Fruit fly (Drosophila melanogaster) whole organism, embryonic: ENCODE data around the gene CG5805.

Source experiments
- Abd-B ChIP-seq: fragments of 200-800 bp; sonication (Bioruptor generic); optimal IDR thresholded peaks from 2 replicates; lab custom pipeline; 2018; ENCODE audit warnings: missing biosample characterization, mild to moderate bottlenecking, missing genetic modification characterization, moderate library complexity
- Adf1 ChIP-seq: fragments of 200-800 bp; sonication (Bioruptor generic); IDR thresholded peaks from 2 replicates; pipeline ENCODE4 v1.3.6; 2022; ENCODE audit warnings: missing biosample characterization, missing genetic modification characterization
- CG10267 ChIP-seq: fragments of 200-800 bp; sonication (Bioruptor generic); optimal IDR thresholded peaks from 2 replicates; lab custom pipeline; 2018; ENCODE audit warnings: missing biosample characterization, mild to moderate bottlenecking, missing genetic modification characterization, moderate library complexity
- CG11696 ChIP-seq: fragments of 200-800 bp; sonication (Bioruptor generic); IDR thresholded peaks from 2 replicates; pipeline ENCODE4 v1.3.6; 2022; ENCODE audit warnings: missing biosample characterization, missing genetic modification characterization
- CG13424 ChIP-seq: fragments of 200-800 bp; sonication (Bioruptor generic); optimal IDR thresholded peaks from 2 replicates; lab custom pipeline; 2019; ENCODE audit warnings: missing biosample characterization, mild to moderate bottlenecking, missing genetic modification characterization, moderate library complexity
- CG17328 ChIP-seq: fragments of 200-800 bp; sonication (Bioruptor generic); IDR thresholded peaks from 2 replicates; pipeline ENCODE4 v1.3.6; 2022; ENCODE audit warnings: missing biosample characterization, missing genetic modification characterization
- CG2678 ChIP-seq: fragments of 200-800 bp; sonication (Bioruptor generic); optimal IDR thresholded peaks from 3 replicates; lab custom pipeline; 2019; ENCODE audit warnings: missing biosample characterization, mild to moderate bottlenecking, missing genetic modification characterization, moderate library complexity
- CG30020 ChIP-seq: fragments of 200-800 bp; optimal IDR thresholded peaks from 2 replicates; lab custom pipeline; 2019; ENCODE audit warnings: missing biosample characterization, mild to moderate bottlenecking, missing genetic modification characterization, moderate library complexity
- CG30431 ChIP-seq: fragments of 200-800 bp; sonication (Bioruptor generic); optimal IDR thresholded peaks from 2 replicates; lab custom pipeline; 2017; ENCODE audit warnings: missing biosample characterization, missing genetic modification characterization
- CG3065 ChIP-seq: fragments of 200-800 bp; sonication (Bioruptor generic); optimal IDR thresholded peaks from 2 replicates; lab custom pipeline; 2016; ENCODE audit warnings: missing biosample characterization, missing genetic modification characterization
- CG31224 ChIP-seq: fragments of 200-800 bp; sonication (Bioruptor generic); IDR thresholded peaks from 2 replicates; pipeline ENCODE4 v1.3.6; 2022; ENCODE audit warnings: missing biosample characterization, missing genetic modification characterization
- CG32772 ChIP-seq: fragments of 200-800 bp; sonication (Bioruptor generic); IDR thresholded peaks from 2 replicates; pipeline ENCODE4 v1.3.6; 2022; ENCODE audit warnings: missing biosample characterization, missing genetic modification characterization
- CG42726 ChIP-seq: fragments of 200-800 bp; sonication (Bioruptor generic); IDR thresholded peaks from 2 replicates; pipeline ENCODE4 v1.3.6; 2022; ENCODE audit warnings: missing biosample characterization, missing genetic modification characterization; ENCODE audit not compliant: partially characterized antibody
- CG4360 ChIP-seq: fragments of 200-800 bp; sonication (Bioruptor generic); IDR thresholded peaks from 2 replicates; pipeline ENCODE4 v1.3.6; 2022; ENCODE audit warnings: missing biosample characterization, missing genetic modification characterization
- CG6254 ChIP-seq: fragments of 200-800 bp; sonication (Bioruptor generic); optimal IDR thresholded peaks from 3 replicates; lab custom pipeline; 2017; ENCODE audit warnings: mild to moderate bottlenecking, missing biosample characterization, missing genetic modification reagents, missing genetic modification characterization
- CG6683 ChIP-seq: fragments of 200-800 bp; sonication (Bioruptor generic); optimal IDR thresholded peaks from 2 replicates; lab custom pipeline; 2017; ENCODE audit warnings: missing biosample characterization, mild to moderate bottlenecking, missing genetic modification characterization, missing genetic modification reagents
- CG7357 ChIP-seq: fragments of 200-800 bp; sonication (Bioruptor generic); IDR thresholded peaks from 3 replicates; pipeline ENCODE4 v1.3.6; 2022; ENCODE audit warnings: missing biosample characterization, missing genetic modification characterization
- CG7839 ChIP-seq: fragments of 200-800 bp; sonication (Bioruptor generic); optimal IDR thresholded peaks from 3 replicates; lab custom pipeline; 2018; ENCODE audit warnings: missing biosample characterization, mild to moderate bottlenecking, missing genetic modification characterization, moderate library complexity
- CG9609 ChIP-seq: fragments of 200-800 bp; sonication (Bioruptor generic); optimal IDR thresholded peaks from 3 replicates; lab custom pipeline; 2016; ENCODE audit warnings: missing biosample characterization, missing genetic modification characterization
- Dll ChIP-seq: fragments of 200-800 bp; sonication (Bioruptor generic); IDR thresholded peaks from 4 replicates; pipeline ENCODE4 v1.3.6; 2022; ENCODE audit warnings: missing biosample characterization, missing genetic modification characterization; ENCODE audit not compliant: partially characterized antibody
- Gug ChIP-seq: fragments of 200-800 bp; sonication (Bioruptor generic); IDR thresholded peaks from 4 replicates; pipeline ENCODE4 v1.3.6; 2022; ENCODE audit warnings: missing biosample characterization, missing genetic modification characterization
- HLH54F ChIP-seq: fragments of 200-800 bp; sonication (Bioruptor generic); optimal IDR thresholded peaks from 3 replicates; lab custom pipeline; 2016; ENCODE audit warnings: missing biosample characterization, missing genetic modification characterization
- Hr51 ChIP-seq, 2 experiments: fragments of 200-800 bp; sonication (Bioruptor generic); optimal IDR thresholded peaks; 2 replicates in 1 of 2; 3 replicates in 1 of 2; lab custom pipeline; 2016 to 2018; ENCODE audit warnings: missing biosample characterization in 2 of 2, missing genetic modification characterization in 2 of 2, mild to moderate bottlenecking in 1 of 2, moderate library complexity in 1 of 2
- Jarid2 ChIP-seq: fragments of 200-800 bp; sonication (Bioruptor generic); optimal IDR thresholded peaks from 3 replicates; lab custom pipeline; 2017; ENCODE audit warnings: mild to moderate bottlenecking, missing biosample characterization, missing genetic modification reagents, missing genetic modification characterization
- MTF-1 ChIP-seq: fragments of 200-800 bp; sonication (Bioruptor generic); optimal IDR thresholded peaks from 2 replicates; lab custom pipeline; 2018; ENCODE audit warnings: missing biosample characterization, mild to moderate bottlenecking, missing genetic modification characterization, borderline replicate concordance
- Mrtf ChIP-seq: fragments of 200-800 bp; sonication (Bioruptor generic); IDR thresholded peaks from 3 replicates; pipeline ENCODE4 v1.3.6; 2022; ENCODE audit warnings: missing biosample characterization, missing genetic modification characterization
- NC2β ChIP-seq: fragments of 200-800 bp; sonication (Bioruptor generic); optimal IDR thresholded peaks from 2 replicates; lab custom pipeline; 2016; ENCODE audit warnings: missing biosample characterization, missing genetic modification characterization
- Pdp1 ChIP-seq, 2 experiments: fragments of 200-800 bp; sonication (Bioruptor generic); optimal IDR thresholded peaks; 3 replicates each; lab custom pipeline; 2016; ENCODE audit warnings: missing biosample characterization in 2 of 2, missing genetic modification characterization in 2 of 2, mild to moderate bottlenecking in 1 of 2, moderate library complexity in 1 of 2
- Sry-δ ChIP-seq: fragments of 200-800 bp; sonication (Bioruptor generic); optimal IDR thresholded peaks from 2 replicates; lab custom pipeline; 2016; ENCODE audit warnings: missing biosample characterization, missing genetic modification characterization
- Taf1 ChIP-seq: fragments of 200-800 bp; sonication (Bioruptor generic); IDR thresholded peaks from 2 replicates; pipeline ENCODE4 v1.3.6; 2022; ENCODE audit warnings: missing biosample characterization, missing genetic modification characterization
- Trl ChIP-seq, 3 experiments: fragments of >200 bp in 2 of 3; fragments of 200-800 bp in 1 of 3; sonication (Bioruptor generic) in 1 of 3; optimal IDR thresholded peaks; 2 replicates in 1 of 3; 3 replicates in 2 of 3; lab custom pipeline; 2016 to 2017; ENCODE audit warnings: missing biosample characterization in 1 of 3, missing genetic modification characterization in 1 of 3
- btn ChIP-seq: fragments of 200-800 bp; sonication (Bioruptor generic); optimal IDR thresholded peaks from 2 replicates; lab custom pipeline; 2016; ENCODE audit warnings: missing biosample characterization, missing genetic modification characterization
- chif ChIP-seq, 2 experiments: fragments of 200-800 bp; sonication (Bioruptor generic); optimal IDR thresholded peaks; 3 replicates each; lab custom pipeline; 2016; ENCODE audit warnings: missing biosample characterization in 2 of 2, missing genetic modification characterization in 2 of 2
- chm ChIP-seq: fragments of 200-800 bp; sonication (Bioruptor generic); IDR thresholded peaks from 2 replicates; pipeline ENCODE4 v1.3.6; 2022; ENCODE audit warnings: missing biosample characterization, missing genetic modification characterization
- grn ChIP-seq: fragments of 200-800 bp; sonication (Bioruptor generic); optimal IDR thresholded peaks from 3 replicates; lab custom pipeline; 2017; ENCODE audit warnings: missing biosample characterization, missing genetic modification characterization
- h ChIP-seq: fragments of >200 bp; optimal IDR thresholded peaks from 2 replicates; lab custom pipeline; 2017
- hkb ChIP-seq, 2 experiments: fragments of 200-800 bp in 1 of 2; fragments of >200 bp in 1 of 2; sonication (Bioruptor generic) in 1 of 2; IDR thresholded peaks in 1 of 2; optimal IDR thresholded peaks in 1 of 2; 2 replicates each; pipeline versions ENCODE4 v1.3.6 to Lab custom; 2017 to 2022; ENCODE audit warnings: missing biosample characterization in 1 of 2, missing genetic modification characterization in 1 of 2
- jumu ChIP-seq: fragments of 200-800 bp; sonication (Bioruptor generic); optimal IDR thresholded peaks from 3 replicates; lab custom pipeline; 2016; ENCODE audit warnings: missing biosample characterization, missing genetic modification characterization
- phol ChIP-seq: fragments of 200-800 bp; sonication (Bioruptor generic); optimal IDR thresholded peaks from 3 replicates; lab custom pipeline; 2018; ENCODE audit warnings: missing biosample characterization, mild to moderate bottlenecking, missing genetic modification characterization, moderate library complexity
- pum ChIP-seq: fragments of 200-800 bp; sonication (Bioruptor generic); optimal IDR thresholded peaks from 2 replicates; lab custom pipeline; 2016; ENCODE audit warnings: missing biosample characterization, missing genetic modification characterization
- rib ChIP-seq: fragments of 200-800 bp; sonication (Bioruptor generic); IDR thresholded peaks from 2 replicates; pipeline ENCODE4 v1.3.6; 2022; ENCODE audit warnings: missing biosample characterization, missing genetic modification characterization
- sd ChIP-seq: fragments of 200-800 bp; sonication (Bioruptor generic); optimal IDR thresholded peaks from 3 replicates; lab custom pipeline; 2018; ENCODE audit warnings: missing biosample characterization, mild to moderate bottlenecking, missing genetic modification characterization, moderate library complexity
- slp2 ChIP-seq: fragments of 200-800 bp; sonication (Bioruptor generic); optimal IDR thresholded peaks from 2 replicates; lab custom pipeline; 2016; ENCODE audit warnings: missing biosample characterization, missing genetic modification characterization
- so ChIP-seq: fragments of 200-800 bp; sonication (Bioruptor generic); IDR thresholded peaks from 3 replicates; pipeline ENCODE4 v1.3.6; 2022; ENCODE audit warnings: missing biosample characterization, missing genetic modification characterization
- sob ChIP-seq: fragments of 200-800 bp; sonication (Bioruptor generic); IDR thresholded peaks from 2 replicates; pipeline ENCODE4 v1.3.6; 2022; ENCODE audit warnings: missing biosample characterization, missing genetic modification characterization
- sr ChIP-seq: fragments of 200-800 bp; sonication (Bioruptor generic); IDR thresholded peaks from 3 replicates; pipeline ENCODE4 v1.3.6; 2022; ENCODE audit warnings: missing biosample characterization, missing genetic modification characterization
- unc-4 ChIP-seq: fragments of 200-800 bp; sonication (Bioruptor generic); IDR thresholded peaks from 2 replicates; pipeline ENCODE4 v1.3.6; 2022; ENCODE audit warnings: missing biosample characterization, missing genetic modification characterization; ENCODE audit not compliant: partially characterized antibody
- unpg ChIP-seq: fragments of 200-800 bp; sonication (Bioruptor generic); optimal IDR thresholded peaks from 3 replicates; lab custom pipeline; 2018; ENCODE audit warnings: missing biosample characterization, mild to moderate bottlenecking, missing genetic modification characterization, moderate library complexity
- vfl ChIP-seq: fragments of 200-800 bp; sonication (Bioruptor generic); optimal IDR thresholded peaks from 2 replicates; lab custom pipeline; 2016; ENCODE audit warnings: missing biosample characterization, missing genetic modification characterization
- zfh1 ChIP-seq: fragments of 200-800 bp; sonication (Bioruptor generic); IDR thresholded peaks from 3 replicates; pipeline ENCODE4 v1.3.6; 2022; ENCODE audit warnings: missing biosample characterization, missing genetic modification characterization

CG5805 gene

dm6 chr3R:24829887-24830351, 42.7 kb upstream of the CG5805 start, which contains the start of the genes Kaz and CG43273 (continued):
- TF ChIP-seq rib: no peak
- TF ChIP-seq CG32772 (GFP tag; lab: Robert Waterston, UW): no peak
- TF ChIP-seq grn (GFP tag; lab: Kevin White, UChicago): no peak
- no peak for TF ChIP-seq HLH54F (GFP tag; lab: Kevin White, UChicago)
- peak; percentile 68 for TF ChIP-seq CG30020 (tag; lab: Kevin White, UChicago)
- TF ChIP-seq Abd-B: peak; percentile 81
- peak; percentile 19; the same call in 1 of the 2 replicates for TF ChIP-seq chm (GFP tag; lab: Robert Waterston, UW)
- no peak for TF ChIP-seq Sry-δ (GFP tag; lab: Kevin White, UChicago)
- TF ChIP-seq CG3065 (GFP tag; lab: Kevin White, UChicago): no peak
- no peak for TF ChIP-seq CG4360 (GFP tag; lab: Robert Waterston, UW)
- peak; percentile 33; the same call in 1 of the 2 replicates for TF ChIP-seq CG17328
- 0 out of 4 replicates have a peak, but pooled peaks have one; percentile 25 for TF ChIP-seq Dll (GFP tag; lab: Robert Waterston, UW)
- TF ChIP-seq CG7357 (GFP tag; lab: Robert Waterston, UW): no peak
- no peak for TF ChIP-seq Adf1
- peak; percentile 0 for TF ChIP-seq pum
- no peak for TF ChIP-seq btn (GFP tag; lab: Kevin White, UChicago)
- TF ChIP-seq vfl (GFP tag; lab: Kevin White, UChicago): no peak
- no peak for TF ChIP-seq CG7839
- TF ChIP-seq CG42726 (GFP tag; lab: Robert Waterston, UW): no peak
- peak; percentile 77 for TF ChIP-seq CG13424
- TF ChIP-seq unpg (GFP tag; lab: Kevin White, UChicago): no peak
- no peak for TF ChIP-seq so
- TF ChIP-seq CG2678: no peak
- peak in 1 of 2 experiments; percentile 11 for TF ChIP-seq chif (GFP tag; optimal IDR thresholded peaks at IDR 0.05; lab: Kevin White, UChicago)
- no peak for TF ChIP-seq sd
- TF ChIP-seq slp2: no peak
- peak in 1 of 2 experiments; percentile 13 for TF ChIP-seq Hr51 (GFP tag; optimal IDR thresholded peaks at IDR 0.05; lab: Kevin White, UChicago)
- no peak for TF ChIP-seq unc-4
- TF ChIP-seq sob (GFP tag; lab: Robert Waterston, UW): peak; percentile 59
- TF ChIP-seq CG6254: peak; percentile 7
- no peak for TF ChIP-seq Pdp1 (GFP tag; optimal IDR thresholded peaks at IDR 0.05; lab: Kevin White, UChicago)
- TF ChIP-seq CG31224 (GFP tag; lab: Robert Waterston, UW): no peak; the same call in 1 of the 2 replicates
- TF ChIP-seq CG11696: no peak
- TF ChIP-seq Taf1 (GFP tag; lab: Robert Waterston, UW): no peak
- no peak for TF ChIP-seq MTF-1 (GFP tag; lab: Kevin White, UChicago)
- no peak for TF ChIP-seq CG9609
- peak; percentile 34; the same call in 1 of the 3 replicates for TF ChIP-seq zfh1 (GFP tag; lab: Robert Waterston, UW)
- peak; percentile 76 for TF ChIP-seq phol (tag; lab: Kevin White, UChicago)
- no peak; the same call in 3 of the 4 replicates for TF ChIP-seq Gug
- TF ChIP-seq Mrtf (GFP tag; lab: Robert Waterston, UW): no peak
- TF ChIP-seq NC2β (GFP tag; lab: Kevin White, UChicago): no peak
- no peak for TF ChIP-seq hkb (optimal IDR thresholded peaks at IDR 0.05; lab: Kevin White, UChicago)
- TF ChIP-seq hkb (GFP tag; IDR thresholded peaks at IDR 0.05; lab: Robert Waterston, UW): no peak
- peak; percentile 68 for TF ChIP-seq CG10267
- TF ChIP-seq Trl (optimal IDR thresholded peaks at IDR 0.05; lab: Kevin White, UChicago): no peak
- no peak for TF ChIP-seq Trl (GFP tag; optimal IDR thresholded peaks at IDR 0.05; lab: Kevin White, UChicago)
- TF ChIP-seq CG30431 (GFP tag; lab: Kevin White, UChicago): no peak
- no peak for TF ChIP-seq sr (GFP tag; lab: Robert Waterston, UW)
- TF ChIP-seq CG6683: no peak
- no peak for TF ChIP-seq h (lab: Kevin White, UChicago)
- no peak for TF ChIP-seq jumu (GFP tag; lab: Kevin White, UChicago)
- TF ChIP-seq Jarid2: no peak
